Worm (Caenorhabditis elegans) whole organism, midembryonic: Measurements from ENCODE around the gene grd-3.

Experiments used
- T22C8.4 ChIP-seq: fragments of 200-800 bp; sonication (Bioruptor generic); IDR thresholded peaks from 2 replicates; pipeline ENCODE4 v1.3.6; 2022; ENCODE audit warnings: missing genetic modification characterization, missing compliant biosample characterization
- cog-1 ChIP-seq: sonication (generic microtip); optimal IDR thresholded peaks from 2 replicates; lab custom pipeline; 2016; ENCODE audit warnings: missing genetic modification characterization, missing compliant biosample characterization
- flt-1 ChIP-seq: fragments of 200-800 bp; sonication (Bioruptor generic); IDR thresholded peaks from 2 replicates; pipeline ENCODE4 v1.3.6; 2022; ENCODE audit warnings: missing genetic modification characterization, missing compliant biosample characterization
- klf-2 ChIP-seq: fragments of 200-800 bp; sonication (Bioruptor generic); conservative IDR thresholded peaks from 2 replicates; pipeline ENCODE4 v1.3.6; 2022; ENCODE audit warnings: missing genetic modification reagents, missing genetic modification characterization, missing compliant biosample characterization
- med-1 ChIP-seq: sonication (generic microtip); optimal IDR thresholded peaks from 2 replicates; lab custom pipeline; 2017; ENCODE audit warnings: missing genetic modification characterization, mild to moderate bottlenecking, missing compliant biosample characterization, antibody characterized with exemption, missing genetic modification reagents; ENCODE audit not compliant: insufficient read depth
- ref-1 ChIP-seq: fragments of 200-800 bp; sonication (Bioruptor generic); conservative IDR thresholded peaks from 2 replicates; pipeline ENCODE4 v1.3.6; 2022; ENCODE audit warnings: missing genetic modification reagents, missing genetic modification characterization, missing compliant biosample characterization
- tab-1 ChIP-seq: fragments of 200-800 bp; sonication (Bioruptor generic); IDR thresholded peaks from 2 replicates; pipeline ENCODE4 v1.3.6; 2022; ENCODE audit warnings: missing genetic modification characterization, missing compliant biosample characterization
- ztf-23 ChIP-seq: fragments of 200-800 bp; sonication (Bioruptor generic); IDR thresholded peaks from 2 replicates; pipeline ENCODE4 v1.3.6; 2022; ENCODE audit warnings: missing genetic modification reagents, missing genetic modification characterization, missing compliant biosample characterization
- ztf-29 ChIP-seq: fragments of 200-800 bp; sonication (Bioruptor generic); IDR thresholded peaks from 2 replicates; pipeline ENCODE4 v1.3.6; 2022; ENCODE audit warnings: missing genetic modification reagents, missing genetic modification characterization, missing compliant biosample characterization

DNA sequence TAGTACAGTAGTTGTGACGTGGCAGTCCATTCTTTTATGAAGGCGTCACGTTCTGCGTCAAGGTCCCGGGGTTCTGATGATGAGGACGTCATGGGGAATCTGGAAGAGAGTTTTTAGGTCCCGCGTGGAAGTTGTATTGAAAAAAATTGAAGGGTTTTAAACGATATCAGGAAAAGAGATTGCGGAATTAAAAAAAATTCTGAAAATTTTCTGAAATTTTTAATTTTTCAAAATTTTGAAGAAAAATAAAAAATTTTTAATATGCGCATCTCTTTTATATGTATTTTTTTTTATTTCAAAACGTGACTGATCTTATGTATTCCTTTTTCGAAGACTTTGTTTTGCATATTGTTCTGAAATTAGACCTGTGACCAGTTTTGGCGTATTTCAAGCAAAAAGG, 16.9 kb upstream of the grd-3 start, which contains the start of gene C04C3.6:
- TF ChIP-seq cog-1 (tag; lab: Kevin White, UChicago) (no peak), T22C8.4 (GFP tag; lab: Robert Waterston, UW) (no peak), ztf-23 (GFP tag; lab: Robert Waterston, UW) (no peak), flt-1 (no peak), ztf-29 (GFP tag; lab: Robert Waterston, UW) (no peak), med-1 (GFP tag; lab: Kevin White, UChicago) (no peak), ref-1 (GFP tag; lab: Robert Waterston, UW) (no peak), klf-2 (GFP tag; lab: Robert Waterston, UW) (no peak), tab-1 (GFP tag; lab: Robert Waterston, UW) (no peak)
